Fruit fly (Drosophila melanogaster): ENCODE data around the gene CG43348.

Gene CG43348

DNA sequence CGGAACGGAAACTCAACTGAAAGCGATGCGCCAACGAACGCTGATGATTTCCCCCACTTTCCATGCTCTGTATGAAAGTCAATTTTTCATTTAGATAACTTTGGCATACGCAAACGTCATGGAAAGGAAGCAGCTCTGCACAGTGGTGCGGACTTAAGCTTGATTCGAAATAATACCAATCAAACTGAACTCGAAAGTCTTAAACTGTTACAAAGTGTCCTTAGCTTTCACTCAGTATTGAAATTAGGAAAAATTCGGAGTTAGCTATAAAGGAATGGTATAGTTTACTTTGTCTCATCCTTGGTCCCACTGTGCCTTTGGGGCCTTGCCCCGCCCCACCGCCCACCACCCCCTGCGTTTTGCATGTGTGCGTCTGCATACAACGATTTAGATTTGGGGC is 8.2 kb downstream of the CG43348 start (continued):
- TF ChIP-seq ase (GFP tag; IDR thresholded peaks at IDR 0.05) (peak; percentile 49; the same call in 2 of the 3 replicates), ewg (GFP tag; optimal IDR thresholded peaks at IDR 0.05) (peak; percentile 31), mld (GFP tag; IDR thresholded peaks at IDR 0.05; ENCODE audit: partially characterized antibody) (no peak), Antp (GFP tag; optimal IDR thresholded peaks at IDR 0.05) (peak; percentile 15), yki (optimal IDR thresholded peaks at IDR 0.05) (no peak), CG1832 (GFP tag; optimal IDR thresholded peaks at IDR 0.05) (no peak), CG3281 (GFP tag; optimal IDR thresholded peaks at IDR 0.05) (peak; percentile 55), aop (GFP tag; IDR thresholded peaks at IDR 0.05) (no peak), Aef1 (GFP tag; IDR thresholded peaks at IDR 0.05) (peak; percentile 64), cas (GFP tag; IDR thresholded peaks at IDR 0.05) (no peak), usp (GFP tag; optimal IDR thresholded peaks at IDR 0.05) (no peak), CG2875 (GFP tag; optimal IDR thresholded peaks at IDR 0.05) (peak; percentile 5), Gsc (GFP tag; IDR thresholded peaks at IDR 0.05) (no peak), CG33213 (GFP tag; optimal IDR thresholded peaks at IDR 0.05) (no peak), CTCF (GFP tag; optimal IDR thresholded peaks at IDR 0.05) (no peak), sqz (GFP tag; optimal IDR thresholded peaks at IDR 0.05) (no peak), ftz-f1 (GFP tag; optimal IDR thresholded peaks at IDR 0.05) (no peak), MBD-R2 (GFP tag; IDR thresholded peaks at IDR 0.05) (peak; percentile 38; the same call in 1 of the 2 replicates), trh (GFP tag; optimal IDR thresholded peaks at IDR 0.05) (no peak), Med (GFP tag) (peak; percentile 82), pita (GFP tag; optimal IDR thresholded peaks at IDR 0.05) (no peak), btn (GFP tag; optimal IDR thresholded peaks at IDR 0.05) (no peak), GATAe (GFP tag; conservative IDR thresholded peaks at IDR 0.05) (no peak), CG17829 (tag; optimal IDR thresholded peaks at IDR 0.05) (no peak), Meics (GFP tag; optimal IDR thresholded peaks at IDR 0.05) (peak; percentile 55), dimm (GFP tag; IDR thresholded peaks at IDR 0.05) (0 out of 2 replicates have a peak, but pooled peaks have one; percentile 28), CG15011 (GFP tag; optimal IDR thresholded peaks at IDR 0.05) (no peak), NC2α (GFP tag; optimal IDR thresholded peaks at IDR 0.05) (no peak), her (GFP tag; optimal IDR thresholded peaks at IDR 0.05) (peak; percentile 32), CG8290 (GFP tag; optimal IDR thresholded peaks at IDR 0.05) (no peak), CG8290 (tag; optimal IDR thresholded peaks at IDR 0.05) (peak in 1 of 2 experiments; percentile 43), Mrtf (GFP tag; IDR thresholded peaks at IDR 0.05) (peak; percentile 42; the same call in 1 of the 3 replicates), CG2116 (GFP tag; optimal IDR thresholded peaks at IDR 0.05) (no peak), zfh2 (GFP tag; optimal IDR thresholded peaks at IDR 0.05) (no peak), CG6854 (GFP tag; optimal IDR thresholded peaks at IDR 0.05) (peak; percentile 32), ato (GFP tag; IDR thresholded peaks at IDR 0.05; ENCODE audit: partially characterized antibody) (no peak), Atf-2 (GFP tag; optimal IDR thresholded peaks at IDR 0.05) (no peak), Mes4 (GFP tag; optimal IDR thresholded peaks at IDR 0.05) (no peak), CG1792 (GFP tag; optimal IDR thresholded peaks at IDR 0.05) (no peak), nom (GFP tag; optimal IDR thresholded peaks at IDR 0.05) (no peak), CG2202 (tag; optimal IDR thresholded peaks at IDR 0.05) (no peak), CG6683 (GFP tag; optimal IDR thresholded peaks at IDR 0.05) (no peak), HLHmδ (GFP tag; optimal IDR thresholded peaks at IDR 0.05) (no peak), ci (GFP tag; IDR thresholded peaks at IDR 0.05) (peak; percentile 81), Fer1 (GFP tag; optimal IDR thresholded peaks at IDR 0.05) (peak; percentile 57), tup (GFP tag; optimal IDR thresholded peaks at IDR 0.05) (no peak), tna (GFP tag; IDR thresholded peaks at IDR 0.05; ENCODE audit: partially characterized antibody) (no peak), ranshi (GFP tag; IDR thresholded peaks at IDR 0.05) (peak; percentile 60), pros (GFP tag; optimal IDR thresholded peaks at IDR 0.05) (no peak), CG11723 (GFP tag; optimal IDR thresholded peaks at IDR 0.05) (no peak), Jarid2 (GFP tag; optimal IDR thresholded peaks at IDR 0.05) (no peak), lmd (GFP tag; IDR thresholded peaks at IDR 0.05) (peak; percentile 70; the same call in 1 of the 2 replicates), CG8388 (GFP tag; optimal IDR thresholded peaks at IDR 0.05) (no peak)

Measured in whole organism, embryonic.